Fruit fly (Drosophila melanogaster) whole organism, pupa: ENCODE results near the gene by.

Experiments used
- CG10348 ChIP-seq: fragments of 200-800 bp; sonication (Bioruptor generic); IDR thresholded peaks from 2 replicates; pipeline ENCODE4 v1.3.6; 2022; ENCODE audit warnings: missing biosample characterization, missing genetic modification characterization
- CG12605 ChIP-seq: fragments of 200-800 bp; sonication (Bioruptor generic); IDR thresholded peaks from 2 replicates; pipeline ENCODE4 v1.3.6; 2022; ENCODE audit warnings: missing biosample characterization, missing genetic modification characterization
- CG13204 ChIP-seq: fragments of 200-800 bp; sonication (Bioruptor generic); optimal IDR thresholded peaks from 2 replicates; lab custom pipeline; 2018; ENCODE audit warnings: missing biosample characterization, mild to moderate bottlenecking, missing genetic modification characterization, moderate library complexity
- CG14655 ChIP-seq: fragments of 200-800 bp; sonication (Bioruptor generic); optimal IDR thresholded peaks from 3 replicates; lab custom pipeline; 2017; ENCODE audit warnings: mild to moderate bottlenecking, missing biosample characterization, missing genetic modification reagents, missing genetic modification characterization
- CG15710 ChIP-seq: fragments of 200-800 bp; sonication (Bioruptor generic); optimal IDR thresholded peaks from 2 replicates; lab custom pipeline; 2018; ENCODE audit warnings: missing biosample characterization, mild to moderate bottlenecking, missing genetic modification characterization, moderate library complexity
- CG17806 ChIP-seq: fragments of 200-800 bp; sonication (Bioruptor generic); optimal IDR thresholded peaks from 2 replicates; lab custom pipeline; 2018; ENCODE audit warnings: missing biosample characterization, mild to moderate bottlenecking, missing genetic modification characterization, moderate library complexity
- CG32121 ChIP-seq: fragments of 200-800 bp; sonication (Bioruptor generic); IDR thresholded peaks from 2 replicates; pipeline ENCODE4 v1.3.6; 2022; ENCODE audit warnings: missing biosample characterization, missing genetic modification characterization
- CG34367 ChIP-seq: fragments of 200-800 bp; sonication (Bioruptor generic); optimal IDR thresholded peaks from 2 replicates; lab custom pipeline; 2018; ENCODE audit warnings: missing biosample characterization, mild to moderate bottlenecking, missing genetic modification characterization
- CG4496 ChIP-seq: fragments of 200-800 bp; sonication (Bioruptor generic); IDR thresholded peaks from 3 replicates; pipeline ENCODE4 v1.3.6; 2022; ENCODE audit warnings: missing biosample characterization, missing genetic modification characterization
- CG8159 ChIP-seq: fragments of 200-800 bp; sonication (Bioruptor generic); optimal IDR thresholded peaks from 3 replicates; lab custom pipeline; 2018; ENCODE audit warnings: missing biosample characterization, mild to moderate bottlenecking, missing genetic modification characterization, moderate library complexity
- CG8301 ChIP-seq: fragments of 200-800 bp; sonication (Bioruptor generic); optimal IDR thresholded peaks from 2 replicates; lab custom pipeline; 2018; ENCODE audit warnings: missing biosample characterization, mild to moderate bottlenecking, missing genetic modification characterization
- CG9948 ChIP-seq: fragments of 200-800 bp; sonication (Bioruptor generic); optimal IDR thresholded peaks from 2 replicates; lab custom pipeline; 2018; ENCODE audit warnings: missing biosample characterization, mild to moderate bottlenecking, missing genetic modification characterization, moderate library complexity
- D1 ChIP-seq: fragments of 200-800 bp; sonication (Bioruptor generic); optimal IDR thresholded peaks from 2 replicates; lab custom pipeline; 2018; ENCODE audit warnings: missing biosample characterization, mild to moderate bottlenecking, missing genetic modification characterization, moderate library complexity
- EcR ChIP-seq: fragments of 200-800 bp; sonication (Bioruptor generic); optimal IDR thresholded peaks from 3 replicates; lab custom pipeline; 2019; ENCODE audit warnings: missing biosample characterization, missing genetic modification characterization, mild to moderate bottlenecking, moderate library complexity, missing genetic modification reagents
- Ets98B ChIP-seq: fragments of 200-800 bp; sonication (Bioruptor generic); IDR thresholded peaks from 2 replicates; pipeline ENCODE4 v1.3.6; 2022; ENCODE audit warnings: missing biosample characterization, missing genetic modification characterization
- Pif1A ChIP-seq: fragments of 200-800 bp; sonication (Bioruptor generic); optimal IDR thresholded peaks from 3 replicates; lab custom pipeline; 2016; ENCODE audit warnings: missing biosample characterization, missing genetic modification characterization
- Pif1B ChIP-seq: fragments of 200-800 bp; sonication (Bioruptor generic); optimal IDR thresholded peaks from 3 replicates; lab custom pipeline; 2016; ENCODE audit warnings: missing biosample characterization, missing genetic modification characterization
- Snoo ChIP-seq: fragments of 200-800 bp; sonication (Bioruptor generic); optimal IDR thresholded peaks from 3 replicates; lab custom pipeline; 2017; ENCODE audit warnings: missing biosample characterization, mild to moderate bottlenecking, missing genetic modification characterization, inconsistent platforms
- fd96Ca ChIP-seq: fragments of 200-800 bp; sonication (Bioruptor generic); IDR thresholded peaks from 3 replicates; pipeline ENCODE4 v1.3.6; 2022; ENCODE audit warnings: missing biosample characterization, missing genetic modification characterization
- gl ChIP-seq: fragments of 200-800 bp; sonication (Bioruptor generic); optimal IDR thresholded peaks from 2 replicates; lab custom pipeline; 2018; ENCODE audit warnings: missing biosample characterization, mild to moderate bottlenecking, missing genetic modification characterization
- rn ChIP-seq: fragments of 200-800 bp; sonication (Bioruptor generic); IDR thresholded peaks from 2 replicates; pipeline ENCODE4 v1.3.6; 2022; ENCODE audit warnings: missing biosample characterization, missing genetic modification characterization

Gene by

DNA sequence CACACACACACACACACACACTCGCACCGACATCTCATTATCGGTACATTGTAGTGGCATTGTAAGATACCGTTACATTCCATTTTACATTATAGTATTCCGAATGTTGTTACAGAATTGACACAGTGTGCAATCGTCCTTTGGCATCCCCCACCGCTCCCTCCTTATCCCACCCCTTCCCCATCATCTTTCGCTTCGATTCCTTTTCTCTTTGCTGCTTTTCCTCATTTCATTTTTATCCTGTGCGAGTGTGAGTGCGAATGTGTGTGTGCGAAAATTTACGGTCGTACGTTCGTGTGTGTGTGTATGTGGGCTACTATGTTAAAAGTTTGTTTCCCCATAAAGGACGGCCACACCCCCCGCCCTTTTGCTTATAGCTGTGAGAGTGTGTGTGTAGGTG, 40.7 kb downstream of the by start:
- no peak for TF ChIP-seq Ets98B (GFP tag; lab: Robert Waterston, UW)
- no peak for TF ChIP-seq CG13204
- TF ChIP-seq CG10348 (GFP tag; lab: Robert Waterston, UW): no peak
- no peak for TF ChIP-seq CG12605
- no peak for TF ChIP-seq CG17806
- TF ChIP-seq CG4496 (GFP tag; lab: Robert Waterston, UW): no peak
- no peak for TF ChIP-seq gl (tag; lab: Kevin White, UChicago)
- TF ChIP-seq CG14655 (GFP tag; lab: Kevin White, UChicago): no peak
- TF ChIP-seq CG15710 (tag; lab: Kevin White, UChicago): no peak
- TF ChIP-seq CG8159 (tag; lab: Kevin White, UChicago): no peak
- no peak for TF ChIP-seq Pif1B (GFP tag; lab: Kevin White, UChicago)
- no peak for TF ChIP-seq CG8301 (tag; lab: Kevin White, UChicago)
- no peak for TF ChIP-seq EcR (GFP tag; lab: Kevin White, UChicago)
- TF ChIP-seq fd96Ca (GFP tag; lab: Robert Waterston, UW): no peak
- no peak for TF ChIP-seq Pif1A
- no peak for TF ChIP-seq Snoo (tag; lab: Kevin White, UChicago)
- TF ChIP-seq CG9948 (tag; lab: Kevin White, UChicago): no peak
- no peak for TF ChIP-seq rn (GFP tag; lab: Robert Waterston, UW)
- TF ChIP-seq D1 (tag; lab: Kevin White, UChicago): no peak
- no peak for TF ChIP-seq CG34367 (tag; lab: Kevin White, UChicago)
- TF ChIP-seq, all 21 proteins: peak for 0

DNA sequence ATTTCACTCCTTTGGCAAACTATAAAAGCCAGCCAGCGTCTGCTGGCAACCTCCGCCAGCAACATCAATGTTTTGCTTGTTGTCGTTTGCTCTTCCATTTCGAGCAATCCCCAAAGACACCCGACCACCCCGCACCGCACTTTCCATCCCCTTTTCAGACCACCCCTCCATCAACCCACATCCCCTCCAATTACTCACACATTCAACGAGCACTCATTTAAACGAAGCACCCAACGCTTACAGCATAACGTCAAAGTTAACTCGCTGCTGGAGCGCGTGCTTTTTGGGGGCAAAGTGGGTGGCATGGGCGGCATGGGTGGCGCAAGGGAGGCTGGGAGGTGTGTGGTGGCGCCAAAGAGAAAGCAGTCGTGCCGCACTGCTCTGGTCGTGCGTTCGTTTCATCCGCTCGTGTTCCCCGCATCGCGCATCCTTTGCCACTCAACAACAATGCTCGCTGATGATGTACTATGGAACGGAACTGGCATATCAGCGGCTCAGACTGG, 41.7 kb downstream of the by start:
- peak; percentile 58 for TF ChIP-seq CG13204
- TF ChIP-seq fd96Ca (GFP tag; lab: Robert Waterston, UW): no peak

DNA sequence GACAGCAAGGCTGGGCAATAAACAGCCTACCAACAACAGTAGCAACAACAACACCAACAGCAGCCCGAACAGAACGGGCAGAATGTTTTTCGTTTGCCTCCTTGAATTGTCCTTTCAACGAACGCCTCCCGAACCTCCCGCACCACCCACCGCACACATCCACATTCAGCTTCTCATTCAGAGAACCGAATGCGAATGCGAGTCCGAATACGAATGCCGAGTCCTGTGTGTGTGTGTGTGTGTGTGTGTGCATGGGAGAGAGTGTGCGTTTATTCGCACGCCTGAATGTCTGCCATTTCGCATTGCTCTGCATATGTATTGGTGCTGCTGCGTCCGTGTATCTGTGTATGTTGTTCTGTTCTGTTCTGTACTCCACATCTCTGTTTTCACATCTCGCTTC, 44.3 kb downstream of the by start:
- TF ChIP-seq EcR (GFP tag; lab: Kevin White, UChicago) (no peak), CG32121 (GFP tag; lab: Robert Waterston, UW) (no peak), Snoo (tag; lab: Kevin White, UChicago) (no peak), Pif1B (GFP tag; lab: Kevin White, UChicago) (no peak), CG12605 (no peak), CG4496 (GFP tag; lab: Robert Waterston, UW) (no peak), CG13204 (no peak), CG8301 (tag; lab: Kevin White, UChicago) (no peak), Ets98B (GFP tag; lab: Robert Waterston, UW) (no peak), CG34367 (tag; lab: Kevin White, UChicago) (no peak), CG15710 (tag; lab: Kevin White, UChicago) (no peak)

DNA sequence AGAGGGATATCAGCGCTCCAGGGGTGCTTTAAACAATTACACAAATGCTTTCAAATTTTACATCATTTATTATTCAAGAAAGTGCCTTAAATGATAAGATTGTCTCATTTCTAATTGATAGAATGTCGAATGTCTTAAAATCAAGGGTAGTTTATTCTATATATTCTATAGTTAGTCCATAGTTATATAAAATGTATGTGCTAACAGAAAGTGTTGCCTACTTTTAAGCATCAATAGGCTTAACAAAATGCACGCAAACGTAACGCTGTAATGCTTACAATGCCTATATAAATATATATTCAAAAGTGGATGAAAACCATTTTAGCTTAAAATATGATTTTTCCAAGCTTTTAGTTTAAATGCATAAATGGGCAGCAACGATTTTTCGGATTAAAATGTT, 44.9 kb downstream of the by start:
- no peak for TF ChIP-seq Pif1A
- TF ChIP-seq CG8159 (tag; lab: Kevin White, UChicago): peak; percentile 8

DNA sequence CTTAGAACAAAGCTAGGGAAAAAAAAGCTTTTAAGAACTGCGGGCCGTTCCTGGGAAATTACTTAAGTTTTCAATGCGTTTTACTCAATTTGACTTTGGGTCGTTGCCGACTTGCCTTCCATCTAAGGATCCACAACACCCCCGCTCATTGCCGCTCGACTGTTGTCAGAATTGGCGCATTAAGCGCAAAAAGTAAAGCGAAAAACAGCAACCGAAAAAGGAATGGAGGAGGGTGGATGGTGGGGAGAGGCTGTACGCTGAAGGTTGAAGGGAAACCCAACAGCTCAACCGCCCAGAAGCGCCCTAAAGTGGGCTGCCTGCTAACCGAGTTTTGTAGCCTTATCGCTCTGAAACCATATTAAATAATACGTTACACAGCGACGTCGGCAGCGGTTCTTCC, 45.2 kb downstream of the by start:
- TF ChIP-seq CG10348 (GFP tag; lab: Robert Waterston, UW) (no peak), CG9948 (tag; lab: Kevin White, UChicago) (no peak), CG13204 (no peak), CG32121 (GFP tag; lab: Robert Waterston, UW) (no peak), CG8159 (tag; lab: Kevin White, UChicago) (no peak), fd96Ca (GFP tag; lab: Robert Waterston, UW) (no peak), rn (GFP tag; lab: Robert Waterston, UW) (no peak), Pif1B (GFP tag; lab: Kevin White, UChicago) (no peak), D1 (tag; lab: Kevin White, UChicago) (no peak), CG17806 (no peak), Pif1A (no peak), gl (tag; lab: Kevin White, UChicago) (no peak)

DNA sequence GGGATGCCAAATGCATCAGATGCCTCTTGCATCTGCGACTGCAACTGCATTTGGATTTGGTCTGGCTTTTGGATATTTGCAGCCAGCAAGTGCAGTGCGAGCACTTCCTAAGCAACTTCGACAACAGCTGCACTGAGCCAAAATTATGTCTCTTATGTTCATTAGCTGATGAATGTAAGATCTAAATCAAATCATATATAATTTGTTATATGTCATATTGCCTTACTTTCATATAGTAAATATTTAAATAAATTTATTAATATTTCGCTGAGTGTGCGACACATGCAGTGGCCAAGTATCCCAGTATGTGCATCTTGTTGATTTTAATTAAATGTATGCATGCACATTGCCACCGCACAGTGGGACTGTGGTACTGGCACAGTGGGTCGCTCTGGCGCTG, 52.4 kb downstream of the by start:
- no peak for TF ChIP-seq CG10348 (GFP tag; lab: Robert Waterston, UW)
- no peak for TF ChIP-seq CG17806
- TF ChIP-seq CG15710 (tag; lab: Kevin White, UChicago): no peak
- no peak for TF ChIP-seq D1 (tag; lab: Kevin White, UChicago)
- TF ChIP-seq Pif1A: no peak
- peak; percentile 31; the same call in 1 of the 2 replicates for TF ChIP-seq CG12605
- TF ChIP-seq CG14655 (GFP tag; lab: Kevin White, UChicago): peak; percentile 71
- TF ChIP-seq Ets98B (GFP tag; lab: Robert Waterston, UW): peak; percentile 78
- TF ChIP-seq gl (tag; lab: Kevin White, UChicago): no peak
- TF ChIP-seq EcR (GFP tag; lab: Kevin White, UChicago): no peak
- peak; percentile 78 for TF ChIP-seq CG4496 (GFP tag; lab: Robert Waterston, UW)
- TF ChIP-seq CG13204: no peak
- TF ChIP-seq Pif1B (GFP tag; lab: Kevin White, UChicago): peak; percentile 23
- TF ChIP-seq CG9948 (tag; lab: Kevin White, UChicago): no peak
- TF ChIP-seq CG34367 (tag; lab: Kevin White, UChicago): no peak
- TF ChIP-seq CG8159 (tag; lab: Kevin White, UChicago): no peak
- peak; percentile 68; the same call in 1 of the 2 replicates for TF ChIP-seq CG32121 (GFP tag; lab: Robert Waterston, UW)
- peak; percentile 32; the same call in 1 of the 2 replicates for TF ChIP-seq rn (GFP tag; lab: Robert Waterston, UW)
- peak; percentile 54 for TF ChIP-seq CG8301 (tag; lab: Kevin White, UChicago)
- no peak for TF ChIP-seq Snoo (tag; lab: Kevin White, UChicago)
- TF ChIP-seq fd96Ca (GFP tag; lab: Robert Waterston, UW): peak; percentile 74
